Fruit fly (Drosophila melanogaster) whole organism, embryonic: ENCODE measurements around the gene CG9903.

Experiments
- B-H1 ChIP-seq: fragments of 200-800 bp; sonication (Bioruptor generic); IDR thresholded peaks from 3 replicates; pipeline ENCODE4 v1.3.6; 2022; ENCODE audit warnings: missing biosample characterization, missing genetic modification characterization
- CG10267 ChIP-seq: fragments of 200-800 bp; sonication (Bioruptor generic); optimal IDR thresholded peaks from 2 replicates; lab custom pipeline; 2018; ENCODE audit warnings: missing biosample characterization, mild to moderate bottlenecking, missing genetic modification characterization, moderate library complexity
- CG10543 ChIP-seq: fragments of 200-800 bp; sonication (Bioruptor generic); optimal IDR thresholded peaks from 3 replicates; lab custom pipeline; 2017; ENCODE audit warnings: missing biosample characterization, mild to moderate bottlenecking, missing genetic modification characterization, moderate library complexity
- CG11247 ChIP-seq: fragments of 200-800 bp; sonication (Bioruptor generic); IDR thresholded peaks from 2 replicates; pipeline ENCODE4 v1.3.6; 2022; ENCODE audit warnings: missing biosample characterization, missing genetic modification characterization
- CG11504 ChIP-seq: fragments of 200-800 bp; sonication (Bioruptor generic); optimal IDR thresholded peaks from 3 replicates; lab custom pipeline; 2019; ENCODE audit warnings: missing biosample characterization, mild to moderate bottlenecking, missing genetic modification characterization, moderate library complexity
- CG12219 ChIP-seq: fragments of 200-800 bp; sonication (Bioruptor generic); optimal IDR thresholded peaks from 3 replicates; lab custom pipeline; 2018; ENCODE audit warnings: missing biosample characterization, mild to moderate bottlenecking, missing genetic modification characterization
- CG12769 ChIP-seq: fragments of 200-800 bp; sonication (Bioruptor generic); optimal IDR thresholded peaks from 2 replicates; lab custom pipeline; 2019; ENCODE audit warnings: missing biosample characterization, mild to moderate bottlenecking, missing genetic modification characterization, moderate library complexity
- CG15269 ChIP-seq: fragments of 200-800 bp; sonication (Bioruptor generic); optimal IDR thresholded peaks from 2 replicates; lab custom pipeline; 2018; ENCODE audit warnings: missing biosample characterization, mild to moderate bottlenecking, missing genetic modification characterization, moderate library complexity
- CG1647 ChIP-seq: fragments of 200-800 bp; sonication (Bioruptor generic); optimal IDR thresholded peaks from 3 replicates; lab custom pipeline; 2016; ENCODE audit warnings: missing biosample characterization, missing genetic modification characterization
- CG17568 ChIP-seq: fragments of 200-800 bp; sonication (Bioruptor generic); optimal IDR thresholded peaks from 2 replicates; lab custom pipeline; 2018; ENCODE audit warnings: missing biosample characterization, mild to moderate bottlenecking, missing genetic modification characterization, moderate library complexity
- CG2199 ChIP-seq: fragments of 200-800 bp; sonication (Bioruptor generic); IDR thresholded peaks from 3 replicates; pipeline ENCODE4 v1.3.6; 2022; ENCODE audit warnings: missing biosample characterization, missing genetic modification characterization
- CG30431 ChIP-seq: fragments of 200-800 bp; sonication (Bioruptor generic); optimal IDR thresholded peaks from 2 replicates; lab custom pipeline; 2017; ENCODE audit warnings: missing biosample characterization, missing genetic modification characterization
- CG34422 ChIP-seq: fragments of 200-800 bp; sonication (Bioruptor generic); IDR thresholded peaks from 3 replicates; pipeline ENCODE4 v1.3.6; 2022; ENCODE audit warnings: missing biosample characterization, missing genetic modification characterization
- CG3838 ChIP-seq: fragments of 200-800 bp; sonication (Bioruptor generic); optimal IDR thresholded peaks from 3 replicates; lab custom pipeline; 2016; ENCODE audit warnings: missing biosample characterization, missing genetic modification characterization
- CG43689 ChIP-seq: fragments of 200-800 bp; sonication (Bioruptor generic); IDR thresholded peaks from 2 replicates; pipeline ENCODE4 v1.3.6; 2022; ENCODE audit warnings: missing biosample characterization, missing genetic modification characterization
- CG6791 ChIP-seq: fragments of 200-800 bp; sonication (Bioruptor generic); IDR thresholded peaks from 3 replicates; pipeline ENCODE4 v1.3.6; 2022; ENCODE audit warnings: missing biosample characterization, missing genetic modification characterization; ENCODE audit not compliant: partially characterized antibody
- CG6813 ChIP-seq: fragments of 200-800 bp; sonication (Bioruptor generic); optimal IDR thresholded peaks from 2 replicates; lab custom pipeline; 2017; ENCODE audit warnings: missing biosample characterization, missing genetic modification characterization, mild to moderate bottlenecking, moderate library complexity, missing genetic modification reagents
- CG8290 ChIP-seq, 3 experiments: fragments of 200-800 bp; sonication (Bioruptor generic); optimal IDR thresholded peaks; 2 replicates each; lab custom pipeline; 2016 to 2019; ENCODE audit warnings: missing biosample characterization in 3 of 3, missing genetic modification characterization in 3 of 3, mild to moderate bottlenecking in 2 of 3, moderate library complexity in 1 of 3
- CG9215 ChIP-seq: fragments of 200-800 bp; sonication (Bioruptor generic); IDR thresholded peaks from 2 replicates; pipeline ENCODE4 v1.3.6; 2022; ENCODE audit warnings: missing biosample characterization, missing genetic modification characterization
- CG9797 ChIP-seq: fragments of 200-800 bp; sonication (Bioruptor generic); optimal IDR thresholded peaks from 3 replicates; lab custom pipeline; 2018; ENCODE audit warnings: missing biosample characterization, mild to moderate bottlenecking, missing genetic modification characterization
- Camta ChIP-seq: fragments of 200-800 bp; sonication (Bioruptor generic); optimal IDR thresholded peaks from 2 replicates; lab custom pipeline; 2016; ENCODE audit warnings: missing biosample characterization, missing genetic modification characterization
- CrebB ChIP-seq: fragments of 200-800 bp; sonication (Bioruptor generic); optimal IDR thresholded peaks from 3 replicates; lab custom pipeline; 2018; ENCODE audit warnings: missing biosample characterization, mild to moderate bottlenecking, missing genetic modification characterization
- Dek ChIP-seq: fragments of 200-800 bp; sonication (Bioruptor generic); optimal IDR thresholded peaks from 3 replicates; lab custom pipeline; 2019; ENCODE audit warnings: missing biosample characterization, mild to moderate bottlenecking, missing genetic modification characterization, moderate library complexity
- Elba2 ChIP-seq: fragments of 200-800 bp; sonication (Bioruptor generic); optimal IDR thresholded peaks from 3 replicates; lab custom pipeline; 2016; ENCODE audit warnings: missing biosample characterization, missing genetic modification characterization
- Fer2 ChIP-seq: fragments of 200-800 bp; sonication (Bioruptor generic); optimal IDR thresholded peaks from 2 replicates; lab custom pipeline; 2018; ENCODE audit warnings: missing biosample characterization, mild to moderate bottlenecking, missing genetic modification characterization, moderate library complexity
- HHEX ChIP-seq: fragments of 200-800 bp; sonication (Bioruptor generic); optimal IDR thresholded peaks from 3 replicates; lab custom pipeline; 2017; ENCODE audit warnings: missing biosample characterization, mild to moderate bottlenecking, missing genetic modification characterization, missing genetic modification reagents
- HmgD ChIP-seq: fragments of 200-800 bp; sonication (Bioruptor generic); optimal IDR thresholded peaks from 3 replicates; lab custom pipeline; 2016; ENCODE audit warnings: missing biosample characterization, missing genetic modification characterization
- Lpt ChIP-seq: fragments of >200 bp; optimal IDR thresholded peaks from 2 replicates; lab custom pipeline; 2018; ENCODE audit warnings: missing biosample characterization, missing genetic modification characterization
- Meics ChIP-seq: fragments of 200-800 bp; sonication (Bioruptor generic); optimal IDR thresholded peaks from 2 replicates; lab custom pipeline; 2017; ENCODE audit warnings: missing biosample characterization, mild to moderate bottlenecking, missing genetic modification characterization
- Mes4 ChIP-seq: fragments of 200-800 bp; sonication (Bioruptor generic); optimal IDR thresholded peaks from 2 replicates; lab custom pipeline; 2016; ENCODE audit warnings: missing biosample characterization, missing genetic modification characterization
- PHDP ChIP-seq: fragments of 200-800 bp; sonication (Bioruptor generic); optimal IDR thresholded peaks from 3 replicates; lab custom pipeline; 2018; ENCODE audit warnings: missing biosample characterization, mild to moderate bottlenecking, missing genetic modification characterization, moderate library complexity
- Rx ChIP-seq: fragments of 200-800 bp; sonication (Bioruptor generic); IDR thresholded peaks from 2 replicates; pipeline ENCODE4 v1.3.6; 2022; ENCODE audit warnings: missing biosample characterization, missing genetic modification characterization
- amos ChIP-seq: fragments of 200-800 bp; sonication (Bioruptor generic); IDR thresholded peaks from 2 replicates; pipeline ENCODE4 v1.3.6; 2022; ENCODE audit warnings: missing biosample characterization, missing genetic modification characterization; ENCODE audit not compliant: partially characterized antibody
- az2 ChIP-seq: fragments of 200-800 bp; sonication (Bioruptor generic); optimal IDR thresholded peaks from 3 replicates; lab custom pipeline; 2016; ENCODE audit warnings: missing biosample characterization, missing genetic modification characterization
- bcd ChIP-seq: fragments of 200-800 bp; sonication (Bioruptor generic); optimal IDR thresholded peaks from 2 replicates; lab custom pipeline; 2017; ENCODE audit warnings: missing biosample characterization, mild to moderate bottlenecking, missing genetic modification characterization
- caup ChIP-seq: fragments of 200-800 bp; sonication (Bioruptor generic); optimal IDR thresholded peaks from 3 replicates; lab custom pipeline; 2017; ENCODE audit warnings: missing biosample characterization, mild to moderate bottlenecking, missing genetic modification characterization, moderate library complexity; ENCODE audit not compliant: severe bottlenecking
- chm ChIP-seq: fragments of 200-800 bp; sonication (Bioruptor generic); IDR thresholded peaks from 2 replicates; pipeline ENCODE4 v1.3.6; 2022; ENCODE audit warnings: missing biosample characterization, missing genetic modification characterization
- dysf ChIP-seq: fragments of 200-800 bp; sonication (Bioruptor generic); IDR thresholded peaks from 3 replicates; pipeline ENCODE4 v1.3.6; 2022; ENCODE audit warnings: missing biosample characterization, missing genetic modification characterization
- ems ChIP-seq: fragments of 200-800 bp; sonication (Bioruptor generic); optimal IDR thresholded peaks from 3 replicates; lab custom pipeline; 2016; ENCODE audit warnings: missing biosample characterization, missing genetic modification characterization
- gem ChIP-seq: fragments of 200-800 bp; sonication (Bioruptor generic); optimal IDR thresholded peaks from 2 replicates; lab custom pipeline; 2019; ENCODE audit warnings: missing biosample characterization, mild to moderate bottlenecking, missing genetic modification characterization, moderate library complexity
- insv ChIP-seq, 2 experiments: fragments of 200-800 bp; sonication (Bioruptor generic); optimal IDR thresholded peaks; 3 replicates each; lab custom pipeline; 2016 to 2018; ENCODE audit warnings: missing biosample characterization in 2 of 2, missing genetic modification characterization in 2 of 2
- lab ChIP-seq: fragments of 200-800 bp; sonication (Bioruptor generic); optimal IDR thresholded peaks from 3 replicates; lab custom pipeline; 2017; ENCODE audit warnings: missing biosample characterization, missing genetic modification characterization, mild to moderate bottlenecking, moderate library complexity, missing genetic modification reagents
- mirr ChIP-seq: fragments of 200-800 bp; sonication (Bioruptor generic); optimal IDR thresholded peaks from 3 replicates; lab custom pipeline; 2018; ENCODE audit warnings: missing biosample characterization, mild to moderate bottlenecking, missing genetic modification characterization
- pb ChIP-seq: fragments of 200-800 bp; sonication (Bioruptor generic); optimal IDR thresholded peaks from 3 replicates; lab custom pipeline; 2016; ENCODE audit warnings: missing biosample characterization, missing genetic modification characterization
- prd ChIP-seq, 3 experiments: fragments of >200 bp in 2 of 3; fragments of 200-800 bp in 1 of 3; sonication (Bioruptor generic) in 1 of 3; optimal IDR thresholded peaks in 2 of 3; IDR thresholded peaks in 1 of 3; 2 replicates in 2 of 3; 3 replicates in 1 of 3; pipeline versions ENCODE4 v1.3.6 to Lab custom; 2017 to 2022; ENCODE audit warnings: missing biosample characterization in 1 of 3, missing genetic modification characterization in 1 of 3
- seq ChIP-seq: fragments of 200-800 bp; sonication (Bioruptor generic); IDR thresholded peaks from 2 replicates; pipeline ENCODE4 v1.3.6; 2022; ENCODE audit warnings: missing biosample characterization, missing genetic modification characterization
- tio ChIP-seq: fragments of 200-800 bp; sonication (Bioruptor generic); optimal IDR thresholded peaks from 2 replicates; lab custom pipeline; 2017; ENCODE audit warnings: missing biosample characterization, missing genetic modification characterization, inconsistent platforms
- usp ChIP-seq: fragments of >200 bp; optimal IDR thresholded peaks from 2 replicates; lab custom pipeline; 2017; ENCODE audit warnings: missing biosample characterization, missing genetic modification characterization
- wdn ChIP-seq: fragments of 200-800 bp; sonication (Bioruptor generic); IDR thresholded peaks from 2 replicates; pipeline ENCODE4 v1.3.6; 2022; ENCODE audit warnings: missing biosample characterization, missing genetic modification characterization
- zfh1 ChIP-seq: fragments of 200-800 bp; sonication (Bioruptor generic); IDR thresholded peaks from 3 replicates; pipeline ENCODE4 v1.3.6; 2022; ENCODE audit warnings: missing biosample characterization, missing genetic modification characterization

CG9903 gene

DNA sequence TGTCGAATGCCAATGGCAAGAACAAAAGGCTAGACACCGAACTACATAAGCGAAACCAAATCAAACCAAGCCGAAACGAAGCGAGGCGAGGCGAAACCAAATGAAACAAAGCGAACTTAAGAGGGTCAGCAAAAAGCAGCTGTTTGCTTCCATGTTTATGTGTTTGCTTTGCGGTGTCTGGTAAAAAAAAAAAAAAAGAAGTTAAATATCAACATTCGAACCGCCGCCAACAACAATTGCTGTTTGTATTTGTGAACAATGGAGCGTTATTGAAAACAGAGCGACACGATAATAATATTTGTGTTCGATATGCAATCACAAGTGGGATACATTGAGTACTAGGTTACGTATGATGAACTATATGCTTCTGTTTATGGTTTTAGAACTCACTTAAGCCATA, 33.0 kb upstream of the CG9903 start (continued):
- TF ChIP-seq Dek (tag; lab: Kevin White, UChicago) = no peak
- peak; percentile 50 for TF ChIP-seq gem (tag; lab: Kevin White, UChicago)
- TF ChIP-seq CG15269 = peak; percentile 49
- no peak for TF ChIP-seq CG10267 (tag; lab: Kevin White, UChicago)
- no peak for TF ChIP-seq Mes4 (GFP tag; lab: Kevin White, UChicago)
- peak; percentile 1 for TF ChIP-seq CG11504 (tag; lab: Kevin White, UChicago)
- TF ChIP-seq Rx (GFP tag; lab: Robert Waterston, UW) = no peak
- TF ChIP-seq chm = 0 out of 2 replicates have a peak, but pooled peaks have one; percentile 8
- no peak for TF ChIP-seq usp
- no peak for TF ChIP-seq CG1647 (GFP tag; lab: Kevin White, UChicago)
- TF ChIP-seq CG8290 (GFP tag; optimal IDR thresholded peaks at IDR 0.05; lab: Kevin White, UChicago) = no peak
- peak in 1 of 2 experiments; percentile 35 for TF ChIP-seq CG8290 (tag; optimal IDR thresholded peaks at IDR 0.05; lab: Kevin White, UChicago)
- no peak for TF ChIP-seq wdn (GFP tag; lab: Robert Waterston, UW)
- TF ChIP-seq insv (GFP tag; optimal IDR thresholded peaks at IDR 0.05; lab: Kevin White, UChicago) = no peak
- TF ChIP-seq B-H1 (GFP tag; lab: Robert Waterston, UW) = no peak
- no peak for TF ChIP-seq bcd (GFP tag; lab: Kevin White, UChicago)
- no peak for TF ChIP-seq CG43689 (GFP tag; lab: Robert Waterston, UW)
- no peak for TF ChIP-seq seq (GFP tag; lab: Robert Waterston, UW)
- no peak for TF ChIP-seq amos
- TF ChIP-seq az2 (GFP tag; lab: Kevin White, UChicago) = no peak
- no peak for TF ChIP-seq Camta
- TF ChIP-seq mirr = peak; percentile 38
- no peak for TF ChIP-seq CG6791 (GFP tag; lab: Robert Waterston, UW)
- TF ChIP-seq Lpt (GFP tag; lab: Kevin White, UChicago) = no peak
- TF ChIP-seq lab (GFP tag; lab: Kevin White, UChicago) = peak; percentile 71
- no peak for TF ChIP-seq Elba2
- TF ChIP-seq PHDP = peak; percentile 50
- no peak for TF ChIP-seq CG2199
- peak; percentile 29 for TF ChIP-seq CG12769 (tag; lab: Kevin White, UChicago)
- no peak for TF ChIP-seq CG30431 (GFP tag; lab: Kevin White, UChicago)
- TF ChIP-seq zfh1 (GFP tag; lab: Robert Waterston, UW) = no peak
- TF ChIP-seq CG3838 (GFP tag; lab: Kevin White, UChicago) = no peak
- peak; percentile 71 for TF ChIP-seq CG17568
- TF ChIP-seq tio (GFP tag; lab: Kevin White, UChicago) = no peak
- peak; percentile 57 for TF ChIP-seq caup (GFP tag; lab: Kevin White, UChicago)
- no peak for TF ChIP-seq Fer2 (tag; lab: Kevin White, UChicago)
- no peak for TF ChIP-seq ems (GFP tag; lab: Kevin White, UChicago)
- TF ChIP-seq CrebB (tag; lab: Kevin White, UChicago) = peak; percentile 50
- TF ChIP-seq CG10543 (GFP tag; lab: Kevin White, UChicago) = peak; percentile 10
- TF ChIP-seq Meics (GFP tag; lab: Kevin White, UChicago) = peak; percentile 63
- TF ChIP-seq CG6813 = peak; percentile 37
- no peak for TF ChIP-seq prd (optimal IDR thresholded peaks at IDR 0.05; lab: Kevin White, UChicago)
- TF ChIP-seq prd (GFP tag; IDR thresholded peaks at IDR 0.05; lab: Robert Waterston, UW) = no peak
- TF ChIP-seq CG34422 (GFP tag; lab: Robert Waterston, UW) = no peak
- 0 out of 2 replicates have a peak, but pooled peaks have one; percentile 26 for TF ChIP-seq CG11247 (GFP tag; lab: Robert Waterston, UW)
- peak; percentile 12 for TF ChIP-seq HHEX (GFP tag; lab: Kevin White, UChicago)
- no peak for TF ChIP-seq CG9797 (GFP tag; lab: Kevin White, UChicago)
- TF ChIP-seq CG9215 (GFP tag; lab: Robert Waterston, UW) = no peak
- TF ChIP-seq pb (GFP tag; lab: Kevin White, UChicago) = no peak
- TF ChIP-seq CG12219 = no peak
- no peak for TF ChIP-seq HmgD (GFP tag; lab: Kevin White, UChicago)
- TF ChIP-seq dysf (GFP tag; lab: Robert Waterston, UW) = no peak; the same call in 2 of the 3 replicates
